Fruit fly (Drosophila melanogaster) whole organism, embryonic: ENCODE measurements around the gene Sf3b1.
A peak's percentile ranks its signal among the peaks of the same experiment; 100 is the strongest.

Experiments
- Aef1 ChIP-seq: fragments of 200-800 bp; sonication (Bioruptor generic); IDR thresholded peaks from 3 replicates; pipeline ENCODE4 v1.3.6; 2022; ENCODE audit warnings: missing biosample characterization, missing genetic modification characterization
- BEAF-32 ChIP-seq: fragments of 200-800 bp; sonication (Bioruptor generic); optimal IDR thresholded peaks from 3 replicates; lab custom pipeline; 2017; ENCODE audit warnings: missing biosample characterization, missing genetic modification characterization, mild to moderate bottlenecking, moderate library complexity, missing genetic modification reagents
- Bgb ChIP-seq: fragments of 200-800 bp; sonication (Bioruptor generic); IDR thresholded peaks from 2 replicates; pipeline ENCODE4 v1.3.6; 2022; ENCODE audit warnings: missing biosample characterization, missing genetic modification characterization; ENCODE audit not compliant: partially characterized antibody
- CG14710 ChIP-seq: fragments of 200-800 bp; sonication (Bioruptor generic); optimal IDR thresholded peaks from 3 replicates; lab custom pipeline; 2019; ENCODE audit warnings: missing biosample characterization, mild to moderate bottlenecking, missing genetic modification characterization, moderate library complexity
- CG16779 ChIP-seq: fragments of 200-800 bp; sonication (Bioruptor generic); IDR thresholded peaks from 2 replicates; pipeline ENCODE4 v1.3.6; 2022; ENCODE audit warnings: missing biosample characterization, missing genetic modification characterization
- CG18476 ChIP-seq: fragments of 200-800 bp; sonication (Bioruptor generic); optimal IDR thresholded peaks from 2 replicates; lab custom pipeline; 2016; ENCODE audit warnings: missing biosample characterization, mild to moderate bottlenecking, missing genetic modification characterization
- CG2120 ChIP-seq: fragments of 200-800 bp; sonication (Bioruptor generic); optimal IDR thresholded peaks from 3 replicates; lab custom pipeline; 2016; ENCODE audit warnings: missing biosample characterization, missing genetic modification characterization
- CG31224 ChIP-seq: fragments of 200-800 bp; sonication (Bioruptor generic); IDR thresholded peaks from 2 replicates; pipeline ENCODE4 v1.3.6; 2022; ENCODE audit warnings: missing biosample characterization, missing genetic modification characterization
- CG34422 ChIP-seq: fragments of 200-800 bp; sonication (Bioruptor generic); IDR thresholded peaks from 3 replicates; pipeline ENCODE4 v1.3.6; 2022; ENCODE audit warnings: missing biosample characterization, missing genetic modification characterization
- CG42726 ChIP-seq: fragments of 200-800 bp; sonication (Bioruptor generic); IDR thresholded peaks from 2 replicates; pipeline ENCODE4 v1.3.6; 2022; ENCODE audit warnings: missing biosample characterization, missing genetic modification characterization; ENCODE audit not compliant: partially characterized antibody
- CG4424 ChIP-seq: fragments of 200-800 bp; sonication (Bioruptor generic); optimal IDR thresholded peaks from 3 replicates; lab custom pipeline; 2016; ENCODE audit warnings: missing biosample characterization, missing genetic modification characterization
- CG8089 ChIP-seq: fragments of 200-800 bp; sonication (Bioruptor generic); optimal IDR thresholded peaks from 3 replicates; lab custom pipeline; 2016; ENCODE audit warnings: missing biosample characterization, missing genetic modification characterization
- CG8765 ChIP-seq: fragments of 200-800 bp; sonication (Bioruptor generic); IDR thresholded peaks from 2 replicates; pipeline ENCODE4 v1.3.6; 2022; ENCODE audit warnings: missing biosample characterization, missing genetic modification characterization
- CG9876 ChIP-seq: fragments of 200-800 bp; sonication (Bioruptor generic); optimal IDR thresholded peaks from 2 replicates; lab custom pipeline; 2016; ENCODE audit warnings: missing biosample characterization, missing genetic modification characterization
- Dll ChIP-seq: fragments of 200-800 bp; sonication (Bioruptor generic); IDR thresholded peaks from 4 replicates; pipeline ENCODE4 v1.3.6; 2022; ENCODE audit warnings: missing biosample characterization, missing genetic modification characterization; ENCODE audit not compliant: partially characterized antibody
- Dref ChIP-seq: fragments of 200-800 bp; sonication (Bioruptor generic); IDR thresholded peaks from 2 replicates; pipeline ENCODE4 v1.3.6; 2022; ENCODE audit warnings: missing biosample characterization, missing genetic modification characterization
- Drgx ChIP-seq: fragments of 200-800 bp; sonication (Bioruptor generic); IDR thresholded peaks from 2 replicates; pipeline ENCODE4 v1.3.6; 2022; ENCODE audit warnings: missing biosample characterization, missing genetic modification characterization
- E2f2 ChIP-seq: fragments of 200-800 bp; sonication (Bioruptor generic); IDR thresholded peaks from 2 replicates; pipeline ENCODE4 v1.3.6; 2022; ENCODE audit warnings: missing biosample characterization, missing genetic modification characterization
- Ets65A ChIP-seq: fragments of 200-800 bp; sonication (Bioruptor generic); peaks from one replicate; lab custom pipeline; 2016; ENCODE audit warnings: missing biosample characterization, missing genetic modification characterization
- Gsc ChIP-seq: fragments of 200-800 bp; sonication (Bioruptor generic); IDR thresholded peaks from 2 replicates; pipeline ENCODE4 v1.3.6; 2022; ENCODE audit warnings: missing biosample characterization, missing genetic modification characterization
- H2.0 ChIP-seq: fragments of 200-800 bp; sonication (Bioruptor generic); IDR thresholded peaks from 2 replicates; pipeline ENCODE4 v1.3.6; 2022; ENCODE audit warnings: missing biosample characterization, missing genetic modification characterization
- HLH4C ChIP-seq: fragments of 200-800 bp; sonication (Bioruptor generic); IDR thresholded peaks from 3 replicates; pipeline ENCODE4 v1.3.6; 2022; ENCODE audit warnings: missing biosample characterization, missing genetic modification characterization; ENCODE audit not compliant: partially characterized antibody
- MESR4 ChIP-seq: fragments of 200-800 bp; sonication (Bioruptor generic); optimal IDR thresholded peaks from 2 replicates; lab custom pipeline; 2018; ENCODE audit warnings: missing biosample characterization, mild to moderate bottlenecking, missing genetic modification characterization, moderate library complexity
- Med ChIP-seq: fragments of 200-800 bp; sonication (Bioruptor generic); peaks from one replicate; lab custom pipeline; 2016; ENCODE audit warnings: missing biosample characterization, missing genetic modification characterization, mild to moderate bottlenecking, inconsistent platforms, moderate library complexity
- NfI ChIP-seq: fragments of 200-800 bp; sonication (Bioruptor generic); optimal IDR thresholded peaks from 3 replicates; lab custom pipeline; 2018; ENCODE audit warnings: missing biosample characterization, mild to moderate bottlenecking, missing genetic modification characterization, moderate library complexity
- Oli ChIP-seq: fragments of 200-800 bp; sonication (Bioruptor generic); optimal IDR thresholded peaks from 2 replicates; lab custom pipeline; 2018; ENCODE audit warnings: missing biosample characterization, mild to moderate bottlenecking, missing genetic modification characterization, moderate library complexity
- Opbp ChIP-seq: fragments of 200-800 bp; sonication (Bioruptor generic); IDR thresholded peaks from 3 replicates; pipeline ENCODE4 v1.3.6; 2022; ENCODE audit warnings: missing biosample characterization, missing genetic modification characterization; ENCODE audit not compliant: partially characterized antibody
- Xbp1 ChIP-seq: fragments of 200-800 bp; sonication (Bioruptor generic); optimal IDR thresholded peaks from 3 replicates; lab custom pipeline; 2016; ENCODE audit warnings: missing biosample characterization, mild to moderate bottlenecking, missing genetic modification characterization
- bigmax ChIP-seq: fragments of 200-800 bp; sonication (Bioruptor generic); optimal IDR thresholded peaks from 2 replicates; lab custom pipeline; 2018; ENCODE audit warnings: missing biosample characterization, mild to moderate bottlenecking, missing genetic modification characterization
- bsh ChIP-seq, 2 experiments: fragments of 200-800 bp; sonication (Bioruptor generic); optimal IDR thresholded peaks; 2 replicates each; lab custom pipeline; 2017 to 2018; ENCODE audit warnings: mild to moderate bottlenecking in 2 of 2, missing biosample characterization in 2 of 2, missing genetic modification characterization in 2 of 2, moderate library complexity in 1 of 2
- chn ChIP-seq: fragments of 200-800 bp; sonication (Bioruptor generic); optimal IDR thresholded peaks from 2 replicates; lab custom pipeline; 2016; ENCODE audit warnings: missing biosample characterization, missing genetic modification characterization
- corto ChIP-seq: fragments of 200-800 bp; sonication (Bioruptor generic); optimal IDR thresholded peaks from 2 replicates; lab custom pipeline; 2016; ENCODE audit warnings: missing biosample characterization, mild to moderate bottlenecking, missing genetic modification characterization, moderate library complexity
- da ChIP-seq: fragments of 200-800 bp; sonication (Bioruptor generic); optimal IDR thresholded peaks from 2 replicates; lab custom pipeline; 2016; ENCODE audit warnings: missing biosample characterization, missing genetic modification characterization
- ftz-f1 ChIP-seq: fragments of 200-800 bp; sonication (Bioruptor generic); optimal IDR thresholded peaks from 2 replicates; lab custom pipeline; 2016; ENCODE audit warnings: missing biosample characterization, missing genetic modification characterization
- gfzf ChIP-seq: fragments of 200-800 bp; sonication (Bioruptor generic); optimal IDR thresholded peaks from 2 replicates; lab custom pipeline; 2016; ENCODE audit warnings: missing biosample characterization, mild to moderate bottlenecking, missing genetic modification characterization, moderate library complexity
- gt ChIP-seq: fragments of 200-800 bp; sonication (Bioruptor generic); IDR thresholded peaks from 2 replicates; pipeline ENCODE4 v1.3.6; 2022; ENCODE audit warnings: missing biosample characterization, missing genetic modification characterization
- h ChIP-seq: fragments of >200 bp; optimal IDR thresholded peaks from 2 replicates; lab custom pipeline; 2017
- hb ChIP-seq: fragments of 200-800 bp; sonication (Bioruptor generic); IDR thresholded peaks from 3 replicates; pipeline ENCODE4 v1.3.6; 2022; ENCODE audit warnings: missing biosample characterization, missing genetic modification characterization; ENCODE audit not compliant: partially characterized antibody
- kni ChIP-seq: fragments of 200-800 bp; sonication (Bioruptor generic); optimal IDR thresholded peaks from 3 replicates; lab custom pipeline; 2017; ENCODE audit warnings: mild to moderate bottlenecking, missing biosample characterization, missing genetic modification reagents, missing genetic modification characterization
- knrl ChIP-seq: fragments of 200-800 bp; sonication (Bioruptor generic); IDR thresholded peaks from 3 replicates; pipeline ENCODE4 v1.3.6; 2022; ENCODE audit warnings: missing biosample characterization, missing genetic modification characterization; ENCODE audit not compliant: partially characterized antibody
- pho ChIP-seq: fragments of 200-800 bp; sonication (Bioruptor generic); optimal IDR thresholded peaks from 2 replicates; lab custom pipeline; 2016; ENCODE audit warnings: missing biosample characterization, missing genetic modification characterization
- prd ChIP-seq, 3 experiments: fragments of >200 bp in 2 of 3; fragments of 200-800 bp in 1 of 3; sonication (Bioruptor generic) in 1 of 3; optimal IDR thresholded peaks in 2 of 3; IDR thresholded peaks in 1 of 3; 2 replicates in 2 of 3; 3 replicates in 1 of 3; pipeline versions ENCODE4 v1.3.6 to Lab custom; 2017 to 2022; ENCODE audit warnings: missing biosample characterization in 1 of 3, missing genetic modification characterization in 1 of 3
- stwl ChIP-seq: fragments of 200-800 bp; sonication (Bioruptor generic); optimal IDR thresholded peaks from 3 replicates; lab custom pipeline; 2018; ENCODE audit warnings: missing biosample characterization, mild to moderate bottlenecking, missing genetic modification characterization, moderate library complexity
- tna ChIP-seq: fragments of 200-800 bp; sonication (Bioruptor generic); IDR thresholded peaks from 2 replicates; pipeline ENCODE4 v1.3.6; 2022; ENCODE audit warnings: missing biosample characterization, missing genetic modification characterization; ENCODE audit not compliant: partially characterized antibody
- toy ChIP-seq: fragments of 200-800 bp; sonication (Bioruptor generic); IDR thresholded peaks from 2 replicates; pipeline ENCODE4 v1.3.6; 2022; ENCODE audit warnings: missing biosample characterization, missing genetic modification characterization
- wor ChIP-seq: fragments of 200-800 bp; sonication (Bioruptor generic); IDR thresholded peaks from 2 replicates; pipeline ENCODE4 v1.3.6; 2022; ENCODE audit warnings: missing biosample characterization, missing genetic modification characterization

Sf3b1 gene

dm6 chr2L:559770-560567, 8.2 kb upstream of the Sf3b1 start, which contains the start of gene rempA (continued):
- TF ChIP-seq CG42726 (GFP tag; lab: Robert Waterston, UW) (peak; percentile 35; the same call in 1 of the 2 replicates), Oli (tag; lab: Kevin White, UChicago) (no peak), ftz-f1 (GFP tag; lab: Kevin White, UChicago) (peak; percentile 33), tna (GFP tag; lab: Robert Waterston, UW) (peak; percentile 28; the same call in 1 of the 2 replicates), wor (GFP tag; lab: Robert Waterston, UW) (no peak), CG16779 (GFP tag; lab: Robert Waterston, UW) (no peak), Ets65A (GFP tag; lab: Kevin White, UChicago) (peak; percentile 54), chn (no peak), CG31224 (GFP tag; lab: Robert Waterston, UW) (no peak), hb (peak; percentile 66; the same call in 1 of the 3 replicates), CG4424 (GFP tag; lab: Kevin White, UChicago) (no peak), Dll (GFP tag; lab: Robert Waterston, UW) (peak; percentile 74), Bgb (GFP tag; lab: Robert Waterston, UW) (peak; percentile 73), Dref (GFP tag; lab: Robert Waterston, UW) (peak; percentile 80), CG34422 (GFP tag; lab: Robert Waterston, UW) (0 out of 3 replicates have a peak, but pooled peaks have one; percentile 33), NfI (GFP tag; lab: Kevin White, UChicago) (no peak), CG8089 (GFP tag; lab: Kevin White, UChicago) (no peak), E2f2 (GFP tag; lab: Robert Waterston, UW) (peak; percentile 94), H2.0 (no peak), Med (peak; percentile 68), toy (GFP tag; lab: Robert Waterston, UW) (no peak), CG8765 (no peak), h (lab: Kevin White, UChicago) (no peak), Aef1 (GFP tag; lab: Robert Waterston, UW) (no peak), knrl (GFP tag; lab: Robert Waterston, UW) (peak; percentile 58; the same call in 2 of the 3 replicates), corto (GFP tag; lab: Kevin White, UChicago) (no peak), HLH4C (peak; percentile 60; the same call in 2 of the 3 replicates), MESR4 (GFP tag; lab: Kevin White, UChicago) (peak; percentile 35)

DNA sequence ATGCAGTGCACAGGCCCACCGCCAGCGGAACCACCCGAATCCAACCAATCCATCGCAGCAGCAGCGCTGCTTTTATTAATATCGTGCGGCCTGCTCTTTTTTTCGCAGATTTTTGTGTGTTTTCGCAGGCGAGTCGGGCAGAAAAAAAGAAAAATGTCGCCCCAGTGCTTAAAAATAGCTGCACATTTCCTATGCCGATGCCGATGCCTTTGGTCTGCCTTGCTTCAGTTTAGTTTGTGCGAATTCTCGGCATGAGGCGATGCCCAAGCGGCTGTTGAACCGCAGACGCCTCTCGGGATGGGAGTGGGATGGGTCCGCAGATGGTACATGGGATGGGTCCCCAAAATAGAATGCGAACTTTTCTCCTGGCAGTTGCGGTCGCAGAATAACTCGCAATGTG, 4.8 kb upstream of the Sf3b1 start:
- TF ChIP-seq gt (GFP tag; lab: Robert Waterston, UW) (no peak), bsh (GFP tag; optimal IDR thresholded peaks at IDR 0.05; lab: Kevin White, UChicago) (peak in 1 of 2 experiments; percentile 16), kni (no peak), Drgx (GFP tag; lab: Robert Waterston, UW) (peak; percentile 61), Gsc (peak; percentile 43; the same call in 1 of the 2 replicates), CG18476 (no peak)

dm6 chr2L:563769-564550, 4.2 kb upstream of the Sf3b1 start, which contains the start of the genes uncNacbeta and CG2794:
Gene uncNacbeta, minus strand, starts transcription at chr2L:563819.
Gene CG2794, plus strand, starts transcription at chr2L:564163.
- TF ChIP-seq pho (no peak), stwl (tag; lab: Kevin White, UChicago) (peak; percentile 21), CG2120 (GFP tag; lab: Kevin White, UChicago) (peak; percentile 51), prd (optimal IDR thresholded peaks at IDR 0.05; lab: Kevin White, UChicago) (no peak), prd (GFP tag; IDR thresholded peaks at IDR 0.05; lab: Robert Waterston, UW) (0 out of 3 replicates have a peak, but pooled peaks have one; percentile 18), Xbp1 (no peak), gfzf (GFP tag; lab: Kevin White, UChicago) (peak; percentile 22), BEAF-32 (GFP tag; lab: Kevin White, UChicago) (peak; percentile 66), da (GFP tag; lab: Kevin White, UChicago) (no peak), Opbp (GFP tag; lab: Robert Waterston, UW) (peak; percentile 73), CG14710 (tag; lab: Kevin White, UChicago) (peak; percentile 8), CG9876 (GFP tag; lab: Kevin White, UChicago) (no peak), bigmax (GFP tag; lab: Kevin White, UChicago) (peak; percentile 89)
